Worm (Caenorhabditis elegans) whole organism, L2 larva: ENCODE measurements around the gene irld-32.
A peak's percentile ranks its signal among the peaks of the same experiment; 100 is the strongest.
"Not testable (repeated sequence)": the region's sequence is repeated elsewhere in the genome, so short reads cannot be mapped to it uniquely, and the experiment has no call there.

Source experiments
- F13H6.1 ChIP-seq: sonication (generic microtip); optimal IDR thresholded peaks from 2 replicates; lab custom pipeline; 2016; ENCODE audit warnings: missing genetic modification characterization, missing compliant biosample characterization
- R02D3.7 ChIP-seq: fragments of 150-350 bp; optimal IDR thresholded peaks from 2 replicates; lab custom pipeline; 2014; ENCODE audit warnings: missing biosample characterization, missing genetic modification characterization
- ZK546.5 ChIP-seq: sonication (generic microtip); optimal IDR thresholded peaks from 2 replicates; lab custom pipeline; 2017; ENCODE audit warnings: missing biosample characterization, missing genetic modification characterization
- alr-1 ChIP-seq: fragments of 150-350 bp; optimal IDR thresholded peaks from 2 replicates; lab custom pipeline; 2014; ENCODE audit warnings: missing biosample characterization, missing genetic modification characterization
- aly-2 ChIP-seq: fragments of 150-350 bp; optimal IDR thresholded peaks from 2 replicates; lab custom pipeline; 2014; ENCODE audit warnings: missing biosample characterization, missing genetic modification characterization
- ama-1 ChIP-seq: fragments of 150-350 bp; optimal IDR thresholded peaks from 2 replicates; lab custom pipeline; 2018; ENCODE audit warnings: inconsistent platforms
- blmp-1 ChIP-seq: sonication (generic microtip); optimal IDR thresholded peaks from 2 replicates; lab custom pipeline; 2017; ENCODE audit warnings: missing genetic modification characterization, mild to moderate bottlenecking, missing compliant biosample characterization, antibody characterized with exemption, moderate library complexity; ENCODE audit not compliant: insufficient read depth
- ceh-16 ChIP-seq: fragments of 150-350 bp; optimal IDR thresholded peaks from 2 replicates; lab custom pipeline; 2014; ENCODE audit warnings: missing biosample characterization, missing genetic modification characterization
- ceh-82 ChIP-seq: fragments of 150-350 bp; optimal IDR thresholded peaks from 2 replicates; lab custom pipeline; 2014; ENCODE audit warnings: missing biosample characterization, missing genetic modification characterization
- crh-2 ChIP-seq: sonication (generic microtip); optimal IDR thresholded peaks from 2 replicates; lab custom pipeline; 2017; ENCODE audit warnings: missing biosample characterization, missing genetic modification characterization
- elt-1 ChIP-seq: fragments of 150-350 bp; optimal IDR thresholded peaks from 2 replicates; lab custom pipeline; 2014; ENCODE audit warnings: missing biosample characterization, missing genetic modification characterization
- elt-3 ChIP-seq: sonication (generic microtip); optimal IDR thresholded peaks from 2 replicates; lab custom pipeline; 2017; ENCODE audit warnings: missing biosample characterization, missing genetic modification characterization
- fos-1 ChIP-seq: fragments of 150-350 bp; optimal IDR thresholded peaks from 2 replicates; lab custom pipeline; 2014; ENCODE audit warnings: missing biosample characterization, missing genetic modification characterization
- gmeb-1 ChIP-seq: fragments of 150-350 bp; optimal IDR thresholded peaks from 2 replicates; lab custom pipeline; 2014; ENCODE audit warnings: missing biosample characterization, missing genetic modification characterization
- lin-11 ChIP-seq: fragments of 150-350 bp; sonication (generic microtip); optimal IDR thresholded peaks from 2 replicates; lab custom pipeline; 2014; ENCODE audit warnings: missing biosample characterization, missing genetic modification characterization, inconsistent platforms, mixed read lengths
- lin-39 ChIP-seq: fragments of 150-350 bp; optimal IDR thresholded peaks from 2 replicates; lab custom pipeline; 2014; ENCODE audit warnings: missing biosample characterization, missing genetic modification reagents, missing genetic modification characterization
- lsy-2 ChIP-seq, 2 experiments: fragments of 150-350 bp in 1 of 2; sonication (generic microtip) in 1 of 2; optimal IDR thresholded peaks; 2 replicates each; lab custom pipeline; 2014 to 2017; ENCODE audit warnings: missing biosample characterization in 2 of 2, missing genetic modification characterization in 2 of 2
- mdl-1 ChIP-seq, 2 experiments: fragments of 150-350 bp in 1 of 2; sonication (generic microtip) in 1 of 2; optimal IDR thresholded peaks; 2 replicates each; lab custom pipeline; 2017; ENCODE audit warnings: missing biosample characterization in 2 of 2, missing genetic modification characterization in 2 of 2
- nhr-12 ChIP-seq: fragments of 150-350 bp; optimal IDR thresholded peaks from 2 replicates; lab custom pipeline; 2014; ENCODE audit warnings: missing biosample characterization, missing genetic modification characterization
- nhr-129 ChIP-seq: fragments of 150-350 bp; optimal IDR thresholded peaks from 2 replicates; lab custom pipeline; 2014; ENCODE audit warnings: missing biosample characterization, missing genetic modification characterization
- nhr-21 ChIP-seq: fragments of 150-350 bp; optimal IDR thresholded peaks from 2 replicates; lab custom pipeline; 2014; ENCODE audit warnings: missing biosample characterization, missing genetic modification characterization
- nhr-25 ChIP-seq: fragments of 150-350 bp; sonication (generic microtip); optimal IDR thresholded peaks from 3 replicates; lab custom pipeline; 2014; ENCODE audit warnings: missing biosample characterization, missing genetic modification characterization
- nhr-6 ChIP-seq: fragments of 150-350 bp; optimal IDR thresholded peaks from 2 replicates; lab custom pipeline; 2014; ENCODE audit warnings: missing biosample characterization, missing genetic modification characterization
- nhr-77 ChIP-seq: fragments of 150-350 bp; optimal IDR thresholded peaks from 2 replicates; lab custom pipeline; 2014; ENCODE audit warnings: missing biosample characterization, missing genetic modification characterization
- peb-1 ChIP-seq: fragments of 150-350 bp; optimal IDR thresholded peaks from 2 replicates; lab custom pipeline; 2014; ENCODE audit warnings: missing biosample characterization, missing genetic modification characterization
- skn-1 ChIP-seq: sonication (generic microtip); optimal IDR thresholded peaks from 2 replicates; lab custom pipeline; 2017; ENCODE audit warnings: missing biosample characterization, missing genetic modification characterization
- sma-9 ChIP-seq, 2 experiments: fragments of 150-350 bp in 1 of 2; sonication (generic microtip) in 1 of 2; optimal IDR thresholded peaks; 2 replicates each; lab custom pipeline; 2014 to 2016; ENCODE audit warnings: missing genetic modification characterization in 2 of 2, mild to moderate bottlenecking in 1 of 2, missing biosample characterization in 1 of 2, missing compliant biosample characterization in 1 of 2, missing genetic modification reagents in 1 of 2, moderate library complexity in 1 of 2
- snpc-4 ChIP-seq: fragments of 150-350 bp; optimal IDR thresholded peaks from 2 replicates; lab custom pipeline; 2014; ENCODE audit warnings: missing biosample characterization, missing genetic modification characterization
- unc-39 ChIP-seq: fragments of 150-350 bp; optimal IDR thresholded peaks from 2 replicates; lab custom pipeline; 2014; ENCODE audit warnings: missing biosample characterization, missing genetic modification characterization
- unc-55 ChIP-seq: fragments of 150-350 bp; sonication (generic microtip); optimal IDR thresholded peaks from 3 replicates; lab custom pipeline; 2014; ENCODE audit warnings: missing biosample characterization, missing genetic modification reagents, missing genetic modification characterization
- zag-1 ChIP-seq: fragments of 150-350 bp; optimal IDR thresholded peaks from 2 replicates; lab custom pipeline; 2014; ENCODE audit warnings: missing biosample characterization, missing genetic modification characterization
- ztf-1 ChIP-seq: fragments of 200-800 bp; sonication (Bioruptor generic); conservative IDR thresholded peaks from 2 replicates; pipeline ENCODE4 v1.3.6; 2022; ENCODE audit warnings: missing genetic modification characterization, missing compliant biosample characterization

irld-32 gene

ce11 chrV:2325052-2325451 lies 6.7 kb upstream of the irld-32 start, which contains the start of gene pud-3:
TSS of gene pud-3 (minus strand) at chrV:2325152.
- no peak for TF ChIP-seq mdl-1 (tag; optimal IDR thresholded peaks at IDR 0.05; lab: Kevin White, UChicago)
- no peak for TF ChIP-seq skn-1 (tag; lab: Kevin White, UChicago)
- no peak for TF ChIP-seq lin-39 (tag; lab: Kevin White, UChicago)
- TF ChIP-seq blmp-1 (tag; lab: Kevin White, UChicago): no peak
- no peak for TF ChIP-seq nhr-21 (tag; lab: Kevin White, UChicago)
- no peak for TF ChIP-seq nhr-25
- no peak for TF ChIP-seq alr-1 (tag; lab: Kevin White, UChicago)
- no peak for TF ChIP-seq nhr-12 (tag; lab: Kevin White, UChicago)
- no peak for TF ChIP-seq peb-1 (tag; lab: Kevin White, UChicago)
- TF ChIP-seq lin-11 (tag; lab: Kevin White, UChicago): no peak
- TF ChIP-seq zag-1: no peak
- TF ChIP-seq F13H6.1 (tag; lab: Kevin White, UChicago): no peak
- TF ChIP-seq ZK546.5 (tag; lab: Kevin White, UChicago): no peak
- TF ChIP-seq elt-3 (tag; lab: Kevin White, UChicago): no peak
- TF ChIP-seq elt-1 (tag; lab: Kevin White, UChicago): no peak
- no peak for TF ChIP-seq ceh-82 (tag; lab: Kevin White, UChicago)

ce11 chrV:2326378-2326777 lies 5.3 kb upstream of the irld-32 start, which contains the start of gene pud-4:
TSS of gene pud-4 (plus strand) at chrV:2326678.
- TF ChIP-seq ZK546.5 (tag; lab: Kevin White, UChicago) (no peak), aly-2 (tag; lab: Kevin White, UChicago) (no peak), nhr-77 (tag; lab: Kevin White, UChicago) (no peak), unc-55 (GFP tag; lab: Kevin White, UChicago) (no peak), ztf-1 (GFP tag; lab: Robert Waterston, UW) (no peak), unc-39 (tag; lab: Kevin White, UChicago) (no peak)

- TF ChIP-seq fos-1 (tag; lab: Kevin White, UChicago) (peak; percentile 75), ama-1 (lab: Kevin White, UChicago) (no peak), sma-9 (GFP tag; optimal IDR thresholded peaks at IDR 0.05; lab: Kevin White, UChicago) (peak; percentile 80), sma-9 (tag; optimal IDR thresholded peaks at IDR 0.05; lab: Kevin White, UChicago) (no peak), gmeb-1 (tag; lab: Kevin White, UChicago) (peak; percentile 34), crh-2 (tag; lab: Kevin White, UChicago) (peak; percentile 14), nhr-6 (tag; lab: Kevin White, UChicago) (no peak)
- TF ChIP-seq, all 48 proteins: peak for 4
Measured at ce11 chrV:2327124-2327523, 4.6 kb upstream of the irld-32 start.

- TF ChIP-seq zag-1; alr-1 (tag; lab: Kevin White, UChicago); snpc-4: not testable (repeated sequence)
- TF ChIP-seq, all 48 proteins: peak for 0; not testable (repeated sequence) for 48
Measured at ce11 chrV:2330129-2330528, 1.6 kb upstream of the irld-32 start, which contains the start of gene pud-1.1. TSS of gene pud-1.1 (plus strand) at chrV:2330429.

- TF ChIP-seq nhr-129 (tag; lab: Kevin White, UChicago) (no peak), alr-1 (tag; lab: Kevin White, UChicago) (no peak), nhr-12 (tag; lab: Kevin White, UChicago) (no peak), mdl-1 (tag; optimal IDR thresholded peaks at IDR 0.05; lab: Kevin White, UChicago) (no peak), R02D3.7 (tag; lab: Kevin White, UChicago) (no peak), zag-1 (no peak), snpc-4 (no peak), lsy-2 (tag; optimal IDR thresholded peaks at IDR 0.05; lab: Kevin White, UChicago) (no peak), ztf-1 (GFP tag; lab: Robert Waterston, UW) (no peak), ceh-16 (tag; lab: Kevin White, UChicago) (no peak), gmeb-1 (tag; lab: Kevin White, UChicago) (no peak), unc-39 (tag; lab: Kevin White, UChicago) (no peak)
- TF ChIP-seq, all 48 proteins: peak for 0
Measured at ce11 chrV:2336151-2336550, 4.4 kb downstream of the irld-32 start, which contains the start of gene irld-28. TSS of gene irld-28 (minus strand) at chrV:2336251.
